Fruit fly (Drosophila melanogaster) whole organism, embryonic: ENCODE measurements around the gene Ctu2.

ENCODE experiments used
- B-H1 ChIP-seq: fragments of 200-800 bp; sonication (Bioruptor generic); IDR thresholded peaks from 3 replicates; pipeline ENCODE4 v1.3.6; 2022; ENCODE audit warnings: missing biosample characterization, missing genetic modification characterization
- BEAF-32 ChIP-seq: fragments of 200-800 bp; sonication (Bioruptor generic); optimal IDR thresholded peaks from 3 replicates; lab custom pipeline; 2017; ENCODE audit warnings: missing biosample characterization, missing genetic modification characterization, mild to moderate bottlenecking, moderate library complexity, missing genetic modification reagents
- CG10267 ChIP-seq: fragments of 200-800 bp; sonication (Bioruptor generic); optimal IDR thresholded peaks from 2 replicates; lab custom pipeline; 2018; ENCODE audit warnings: missing biosample characterization, mild to moderate bottlenecking, missing genetic modification characterization, moderate library complexity
- CG10654 ChIP-seq: fragments of 200-800 bp; sonication (Bioruptor generic); optimal IDR thresholded peaks from 2 replicates; lab custom pipeline; 2016; ENCODE audit warnings: missing biosample characterization, missing genetic modification characterization
- CG14710 ChIP-seq: fragments of 200-800 bp; sonication (Bioruptor generic); optimal IDR thresholded peaks from 3 replicates; lab custom pipeline; 2019; ENCODE audit warnings: missing biosample characterization, mild to moderate bottlenecking, missing genetic modification characterization, moderate library complexity
- CG15514 ChIP-seq: fragments of 200-800 bp; sonication (Bioruptor generic); optimal IDR thresholded peaks from 3 replicates; lab custom pipeline; 2017; ENCODE audit warnings: missing biosample characterization, missing genetic modification characterization, mild to moderate bottlenecking, moderate library complexity, missing genetic modification reagents
- CG34224 ChIP-seq: fragments of 200-800 bp; sonication (Bioruptor generic); IDR thresholded peaks from 3 replicates; pipeline ENCODE4 v1.3.6; 2022; ENCODE audit warnings: missing biosample characterization, missing genetic modification characterization; ENCODE audit not compliant: partially characterized antibody
- CG34376 ChIP-seq: fragments of 200-800 bp; sonication (Bioruptor generic); optimal IDR thresholded peaks from 2 replicates; lab custom pipeline; 2018; ENCODE audit warnings: missing biosample characterization, mild to moderate bottlenecking, missing genetic modification characterization
- CG3847 ChIP-seq: fragments of 200-800 bp; sonication (Bioruptor generic); IDR thresholded peaks from 2 replicates; pipeline ENCODE4 v1.3.6; 2022; ENCODE audit warnings: missing biosample characterization, missing genetic modification characterization
- CG42726 ChIP-seq: fragments of 200-800 bp; sonication (Bioruptor generic); IDR thresholded peaks from 2 replicates; pipeline ENCODE4 v1.3.6; 2022; ENCODE audit warnings: missing biosample characterization, missing genetic modification characterization; ENCODE audit not compliant: partially characterized antibody
- CG4820 ChIP-seq: fragments of 200-800 bp; sonication (Bioruptor generic); optimal IDR thresholded peaks from 3 replicates; lab custom pipeline; 2016; ENCODE audit warnings: missing biosample characterization, missing genetic modification characterization
- CG6254 ChIP-seq: fragments of 200-800 bp; sonication (Bioruptor generic); optimal IDR thresholded peaks from 3 replicates; lab custom pipeline; 2017; ENCODE audit warnings: mild to moderate bottlenecking, missing biosample characterization, missing genetic modification reagents, missing genetic modification characterization
- CG6654 ChIP-seq: fragments of 200-800 bp; sonication (Bioruptor generic); optimal IDR thresholded peaks from 2 replicates; lab custom pipeline; 2017; ENCODE audit warnings: missing biosample characterization, mild to moderate bottlenecking, missing genetic modification characterization
- CG6683 ChIP-seq: fragments of 200-800 bp; sonication (Bioruptor generic); optimal IDR thresholded peaks from 2 replicates; lab custom pipeline; 2017; ENCODE audit warnings: missing biosample characterization, mild to moderate bottlenecking, missing genetic modification characterization, missing genetic modification reagents
- CG9797 ChIP-seq: fragments of 200-800 bp; sonication (Bioruptor generic); optimal IDR thresholded peaks from 3 replicates; lab custom pipeline; 2018; ENCODE audit warnings: missing biosample characterization, mild to moderate bottlenecking, missing genetic modification characterization
- Doc2 ChIP-seq: fragments of 200-800 bp; sonication (Bioruptor generic); IDR thresholded peaks from 2 replicates; pipeline ENCODE4 v1.3.6; 2022; ENCODE audit warnings: missing biosample characterization, missing genetic modification characterization
- Dref ChIP-seq: fragments of 200-800 bp; sonication (Bioruptor generic); IDR thresholded peaks from 2 replicates; pipeline ENCODE4 v1.3.6; 2022; ENCODE audit warnings: missing biosample characterization, missing genetic modification characterization
- Ets97D ChIP-seq: fragments of 200-800 bp; sonication (Bioruptor generic); optimal IDR thresholded peaks from 3 replicates; lab custom pipeline; 2016; ENCODE audit warnings: missing biosample characterization, missing genetic modification characterization
- HLH4C ChIP-seq: fragments of 200-800 bp; sonication (Bioruptor generic); IDR thresholded peaks from 3 replicates; pipeline ENCODE4 v1.3.6; 2022; ENCODE audit warnings: missing biosample characterization, missing genetic modification characterization; ENCODE audit not compliant: partially characterized antibody
- HmgZ ChIP-seq: fragments of 200-800 bp; sonication (Bioruptor generic); optimal IDR thresholded peaks from 2 replicates; lab custom pipeline; 2018; ENCODE audit warnings: missing biosample characterization, mild to moderate bottlenecking, missing genetic modification characterization
- Hsf ChIP-seq: fragments of 200-800 bp; sonication (Bioruptor generic); optimal IDR thresholded peaks from 3 replicates; lab custom pipeline; 2016; ENCODE audit warnings: missing biosample characterization, missing genetic modification characterization
- Lhr ChIP-seq: fragments of 200-800 bp; sonication (Bioruptor generic); optimal IDR thresholded peaks from 3 replicates; lab custom pipeline; 2017; ENCODE audit warnings: mild to moderate bottlenecking, missing biosample characterization, missing genetic modification reagents, missing genetic modification characterization
- Mad ChIP-seq: fragments of 200-800 bp; sonication (Bioruptor generic); optimal IDR thresholded peaks from 2 replicates; lab custom pipeline; 2016; ENCODE audit warnings: missing biosample characterization, missing genetic modification characterization
- Myb ChIP-seq: fragments of 200-800 bp; sonication (Bioruptor generic); optimal IDR thresholded peaks from 2 replicates; lab custom pipeline; 2016; ENCODE audit warnings: missing biosample characterization, missing genetic modification characterization
- Opbp ChIP-seq: fragments of 200-800 bp; sonication (Bioruptor generic); IDR thresholded peaks from 3 replicates; pipeline ENCODE4 v1.3.6; 2022; ENCODE audit warnings: missing biosample characterization, missing genetic modification characterization; ENCODE audit not compliant: partially characterized antibody
- Scr ChIP-seq: fragments of 200-800 bp; sonication (Bioruptor generic); IDR thresholded peaks from 2 replicates; pipeline ENCODE4 v1.3.6; 2022; ENCODE audit warnings: missing biosample characterization, missing genetic modification characterization; ENCODE audit not compliant: partially characterized antibody
- Sin3A ChIP-seq: fragments of >200 bp; optimal IDR thresholded peaks from 2 replicates; lab custom pipeline; 2018
- Xbp1 ChIP-seq: fragments of 200-800 bp; sonication (Bioruptor generic); optimal IDR thresholded peaks from 3 replicates; lab custom pipeline; 2016; ENCODE audit warnings: missing biosample characterization, mild to moderate bottlenecking, missing genetic modification characterization
- az2 ChIP-seq: fragments of 200-800 bp; sonication (Bioruptor generic); optimal IDR thresholded peaks from 3 replicates; lab custom pipeline; 2016; ENCODE audit warnings: missing biosample characterization, missing genetic modification characterization
- bcd ChIP-seq: fragments of 200-800 bp; sonication (Bioruptor generic); optimal IDR thresholded peaks from 2 replicates; lab custom pipeline; 2017; ENCODE audit warnings: missing biosample characterization, mild to moderate bottlenecking, missing genetic modification characterization
- chif ChIP-seq, 2 experiments: fragments of 200-800 bp; sonication (Bioruptor generic); optimal IDR thresholded peaks; 3 replicates each; lab custom pipeline; 2016; ENCODE audit warnings: missing biosample characterization in 2 of 2, missing genetic modification characterization in 2 of 2
- chinmo ChIP-seq: fragments of 200-800 bp; sonication (Bioruptor generic); IDR thresholded peaks from 4 replicates; pipeline ENCODE4 v1.3.6; 2022; ENCODE audit warnings: missing biosample characterization, missing genetic modification characterization; ENCODE audit not compliant: partially characterized antibody
- crol ChIP-seq: fragments of 200-800 bp; sonication (Bioruptor generic); IDR thresholded peaks from 2 replicates; pipeline ENCODE4 v1.3.6; 2022; ENCODE audit warnings: missing biosample characterization, missing genetic modification characterization
- crp ChIP-seq, 2 experiments: fragments of 200-800 bp; sonication (Bioruptor generic); optimal IDR thresholded peaks; 2 replicates in 1 of 2; 3 replicates in 1 of 2; lab custom pipeline; 2017; ENCODE audit warnings: missing biosample characterization in 2 of 2, missing genetic modification characterization in 2 of 2, mild to moderate bottlenecking in 1 of 2, moderate library complexity in 1 of 2
- dmrt99B ChIP-seq: fragments of 200-800 bp; sonication (Bioruptor generic); optimal IDR thresholded peaks from 2 replicates; lab custom pipeline; 2018; ENCODE audit warnings: missing biosample characterization, mild to moderate bottlenecking, missing genetic modification characterization, moderate library complexity
- eve ChIP-seq, 2 experiments: fragments of >200 bp; optimal IDR thresholded peaks; 2 replicates each; lab custom pipeline; 2017; ENCODE audit warnings: missing biosample characterization in 2 of 2, missing genetic modification characterization in 2 of 2
- ftz-f1 ChIP-seq: fragments of 200-800 bp; sonication (Bioruptor generic); optimal IDR thresholded peaks from 2 replicates; lab custom pipeline; 2016; ENCODE audit warnings: missing biosample characterization, missing genetic modification characterization
- gfzf ChIP-seq: fragments of 200-800 bp; sonication (Bioruptor generic); optimal IDR thresholded peaks from 2 replicates; lab custom pipeline; 2016; ENCODE audit warnings: missing biosample characterization, mild to moderate bottlenecking, missing genetic modification characterization, moderate library complexity
- grau ChIP-seq: fragments of 200-800 bp; optimal IDR thresholded peaks from 3 replicates; lab custom pipeline; 2019; ENCODE audit warnings: missing biosample characterization, mild to moderate bottlenecking, missing genetic modification characterization, moderate library complexity
- hb ChIP-seq: fragments of 200-800 bp; sonication (Bioruptor generic); IDR thresholded peaks from 3 replicates; pipeline ENCODE4 v1.3.6; 2022; ENCODE audit warnings: missing biosample characterization, missing genetic modification characterization; ENCODE audit not compliant: partially characterized antibody
- knrl ChIP-seq: fragments of 200-800 bp; sonication (Bioruptor generic); IDR thresholded peaks from 3 replicates; pipeline ENCODE4 v1.3.6; 2022; ENCODE audit warnings: missing biosample characterization, missing genetic modification characterization; ENCODE audit not compliant: partially characterized antibody
- lab ChIP-seq: fragments of 200-800 bp; sonication (Bioruptor generic); optimal IDR thresholded peaks from 3 replicates; lab custom pipeline; 2017; ENCODE audit warnings: missing biosample characterization, missing genetic modification characterization, mild to moderate bottlenecking, moderate library complexity, missing genetic modification reagents
- mld ChIP-seq: fragments of 200-800 bp; sonication (Bioruptor generic); IDR thresholded peaks from 3 replicates; pipeline ENCODE4 v1.3.6; 2022; ENCODE audit warnings: missing biosample characterization, missing genetic modification characterization; ENCODE audit not compliant: partially characterized antibody
- nerfin-1 ChIP-seq: fragments of 200-800 bp; sonication (Bioruptor generic); optimal IDR thresholded peaks from 3 replicates; lab custom pipeline; 2019; ENCODE audit warnings: missing biosample characterization, mild to moderate bottlenecking, missing genetic modification characterization, moderate library complexity
- pho ChIP-seq: fragments of 200-800 bp; sonication (Bioruptor generic); optimal IDR thresholded peaks from 2 replicates; lab custom pipeline; 2016; ENCODE audit warnings: missing biosample characterization, missing genetic modification characterization
- sens-2 ChIP-seq: fragments of 200-800 bp; sonication (Bioruptor generic); IDR thresholded peaks from 2 replicates; pipeline ENCODE4 v1.3.6; 2022; ENCODE audit warnings: missing biosample characterization, missing genetic modification characterization
- sim ChIP-seq: fragments of 200-800 bp; sonication (Bioruptor generic); IDR thresholded peaks from 2 replicates; pipeline ENCODE4 v1.3.6; 2022; ENCODE audit warnings: missing biosample characterization, missing genetic modification characterization
- unpg ChIP-seq: fragments of 200-800 bp; sonication (Bioruptor generic); optimal IDR thresholded peaks from 3 replicates; lab custom pipeline; 2018; ENCODE audit warnings: missing biosample characterization, mild to moderate bottlenecking, missing genetic modification characterization, moderate library complexity
- vfl ChIP-seq: fragments of 200-800 bp; sonication (Bioruptor generic); optimal IDR thresholded peaks from 2 replicates; lab custom pipeline; 2016; ENCODE audit warnings: missing biosample characterization, missing genetic modification characterization

The Ctu2 gene

DNA sequence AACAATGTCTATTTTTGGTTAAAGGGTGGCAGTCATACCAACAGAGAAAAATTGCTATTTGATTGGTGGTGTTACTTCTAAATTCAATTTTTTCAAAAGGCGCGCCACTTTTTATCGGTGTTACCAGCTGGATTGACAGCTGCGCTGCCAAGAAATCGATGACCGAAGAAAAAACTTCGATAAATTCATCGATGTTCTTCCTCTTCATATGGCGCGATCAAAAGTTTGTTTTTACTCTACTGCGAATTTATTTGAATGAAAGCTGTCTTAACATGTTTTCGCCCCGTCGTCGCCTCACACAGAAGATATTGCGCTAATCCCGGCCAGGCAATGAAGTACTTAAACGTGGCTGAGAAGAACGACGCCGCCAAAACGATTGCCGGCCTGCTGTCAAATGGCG lies 4.9 kb upstream of the Ctu2 start, which contains the start of gene Top3alpha (continued):
- TF ChIP-seq CG4820 (GFP tag; lab: Kevin White, UChicago), result no peak
- TF ChIP-seq CG6654 (GFP tag; lab: Kevin White, UChicago), result no peak
- no peak for TF ChIP-seq chif (GFP tag; optimal IDR thresholded peaks at IDR 0.05; lab: Kevin White, UChicago)
- peak; percentile 59 for TF ChIP-seq Scr (GFP tag; lab: Robert Waterston, UW)
- peak; percentile 52 for TF ChIP-seq CG14710
- TF ChIP-seq Sin3A (lab: Kevin White, UChicago), result peak; percentile 48
- no peak for TF ChIP-seq Mad (GFP tag; lab: Kevin White, UChicago)
- peak; percentile 36 for TF ChIP-seq Ets97D (GFP tag; lab: Kevin White, UChicago)
- TF ChIP-seq sens-2 (GFP tag; lab: Robert Waterston, UW), result no peak
- no peak for TF ChIP-seq grau (tag; lab: Kevin White, UChicago)
- TF ChIP-seq Doc2 (GFP tag; lab: Robert Waterston, UW), result no peak
- peak; percentile 21 for TF ChIP-seq CG10267
- peak; percentile 95 for TF ChIP-seq Dref
- no peak for TF ChIP-seq az2 (GFP tag; lab: Kevin White, UChicago)
- TF ChIP-seq eve (GFP tag; optimal IDR thresholded peaks at IDR 0.05; lab: Kevin White, UChicago), result no peak
- TF ChIP-seq Myb (GFP tag; lab: Kevin White, UChicago), result peak; percentile 25
- TF ChIP-seq CG6683 (GFP tag; lab: Kevin White, UChicago), result no peak
- no peak for TF ChIP-seq crol (GFP tag; lab: Robert Waterston, UW)
- peak; percentile 14; the same call in 1 of the 2 replicates for TF ChIP-seq CG42726 (GFP tag; lab: Robert Waterston, UW)
- TF ChIP-seq pho, result no peak
- no peak for TF ChIP-seq lab
- TF ChIP-seq HLH4C, result peak; percentile 81
- TF ChIP-seq mld (GFP tag; lab: Robert Waterston, UW), result 0 out of 3 replicates have a peak, but pooled peaks have one; percentile 27
- no peak for TF ChIP-seq CG10654 (GFP tag; lab: Kevin White, UChicago)
- peak; percentile 14 for TF ChIP-seq nerfin-1 (tag; lab: Kevin White, UChicago)
- TF ChIP-seq Hsf (GFP tag; lab: Kevin White, UChicago), result no peak
- no peak for TF ChIP-seq Lhr (GFP tag; lab: Kevin White, UChicago)
- TF ChIP-seq BEAF-32 (GFP tag; lab: Kevin White, UChicago), result peak; percentile 65
- TF ChIP-seq CG9797 (GFP tag; lab: Kevin White, UChicago), result peak; percentile 79
- TF ChIP-seq knrl (GFP tag; lab: Robert Waterston, UW), result peak; percentile 44; the same call in 2 of the 3 replicates
- TF ChIP-seq vfl (GFP tag; lab: Kevin White, UChicago), result no peak
- TF ChIP-seq sim (GFP tag; lab: Robert Waterston, UW), result no peak
- TF ChIP-seq CG34376 (GFP tag; lab: Kevin White, UChicago), result no peak
- TF ChIP-seq Xbp1 (GFP tag; lab: Kevin White, UChicago), result no peak
- TF ChIP-seq CG6254 (GFP tag; lab: Kevin White, UChicago), result no peak
- no peak for TF ChIP-seq bcd (GFP tag; lab: Kevin White, UChicago)
- no peak for TF ChIP-seq B-H1 (GFP tag; lab: Robert Waterston, UW)
- 0 out of 4 replicates have a peak, but pooled peaks have one; percentile 10 for TF ChIP-seq chinmo
- TF ChIP-seq ftz-f1 (GFP tag; lab: Kevin White, UChicago), result no peak
- no peak for TF ChIP-seq unpg (GFP tag; lab: Kevin White, UChicago)
- peak; percentile 58 for TF ChIP-seq CG15514 (GFP tag; lab: Kevin White, UChicago)
- peak; percentile 72 for TF ChIP-seq gfzf (GFP tag; lab: Kevin White, UChicago)
- peak; percentile 35; the same call in 1 of the 2 replicates for TF ChIP-seq CG3847 (GFP tag; lab: Robert Waterston, UW)
- TF ChIP-seq HmgZ (tag; lab: Kevin White, UChicago), result peak; percentile 49
- TF ChIP-seq dmrt99B (tag; lab: Kevin White, UChicago), result no peak
- TF ChIP-seq hb, result peak; percentile 71; the same call in 2 of the 3 replicates
- peak; percentile 3 to 80 for TF ChIP-seq crp (GFP tag; optimal IDR thresholded peaks at IDR 0.05; lab: Kevin White, UChicago)
- TF ChIP-seq CG34224 (GFP tag; lab: Robert Waterston, UW), result peak; percentile 80
- peak; percentile 75 for TF ChIP-seq Opbp (GFP tag; lab: Robert Waterston, UW)
